Worm (Caenorhabditis elegans): ENCODE results near the gene angl-1.
A peak's percentile ranks its signal among the peaks of the same experiment; 100 is the strongest.

The angl-1 gene

ce11 chrV:2657682-2658081, 4.8 kb downstream of the angl-1 start (continued):
- TF ChIP-seq unc-62 (GFP tag; optimal IDR thresholded peaks at IDR 0.05) = no peak
- TF ChIP-seq fkh-4 (tag; optimal IDR thresholded peaks at IDR 0.05; ENCODE audit: borderline replicate concordance) = no peak
- no peak for TF ChIP-seq hpl-2 (GFP tag; optimal IDR thresholded peaks at IDR 0.05)
- TF ChIP-seq dpl-1 (GFP tag; optimal IDR thresholded peaks at IDR 0.05) = peak in 2 of 3 experiments; percentile 10 to 51
- TF ChIP-seq lir-3 (tag; optimal IDR thresholded peaks at IDR 0.05; ENCODE audit: poor library complexity) = no peak
- no peak for TF ChIP-seq mdl-1 (tag; optimal IDR thresholded peaks at IDR 0.05)
- TF ChIP-seq fos-1 (tag; optimal IDR thresholded peaks at IDR 0.05) = no peak
- TF ChIP-seq snu-23 (GFP tag; optimal IDR thresholded peaks at IDR 0.05) = peak; percentile 12
- TF ChIP-seq zag-1 (tag; optimal IDR thresholded peaks at IDR 0.05) = no peak
- TF ChIP-seq ceh-63 (GFP tag; optimal IDR thresholded peaks at IDR 0.05) = no peak
- TF ChIP-seq lsy-2 (tag; optimal IDR thresholded peaks at IDR 0.05) = peak; percentile 14 to 38
- TF ChIP-seq lin-15B (tag; optimal IDR thresholded peaks at IDR 0.05) = no peak
- no peak for TF ChIP-seq nhr-90 (tag; optimal IDR thresholded peaks at IDR 0.05; ENCODE audit: poor library complexity)
- no peak for TF ChIP-seq pqm-1 (tag; optimal IDR thresholded peaks at IDR 0.05)
- TF ChIP-seq nhr-11 (tag; optimal IDR thresholded peaks at IDR 0.05) = no peak
- peak; percentile 27 for TF ChIP-seq nhr-71 (tag; optimal IDR thresholded peaks at IDR 0.05)
- no peak for TF ChIP-seq rnt-1 (tag; optimal IDR thresholded peaks at IDR 0.05)

- TF ChIP-seq efl-1 (optimal IDR thresholded peaks at IDR 0.05) (no peak), efl-1 (GFP tag; optimal IDR thresholded peaks at IDR 0.05 in 1 of 2) (peak in 1 of 2 experiments; percentile 82), ceh-90 (tag; optimal IDR thresholded peaks at IDR 0.05) (no peak)
Measured at ce11 chrV:2660457-2660856, 7.6 kb downstream of the angl-1 start.

ce11 chrV:2664525-2665053, 11.7 kb downstream of the angl-1 start, which contains the start of gene ndx-2:
Gene ndx-2, minus strand, starts transcription at chrV:2665003.
- no peak for TF ChIP-seq skn-1 (tag; optimal IDR thresholded peaks at IDR 0.05)
- TF ChIP-seq lin-39 (tag; optimal IDR thresholded peaks at IDR 0.05) = no peak
- no peak for TF ChIP-seq vab-15 (tag; optimal IDR thresholded peaks at IDR 0.05)
- no peak for TF ChIP-seq nhr-84 (tag; optimal IDR thresholded peaks at IDR 0.05)
- TF ChIP-seq egl-27 (tag; optimal IDR thresholded peaks at IDR 0.05) = no peak
- no peak for TF ChIP-seq alr-1 (tag; optimal IDR thresholded peaks at IDR 0.05; ENCODE audit: borderline replicate concordance)

ce11 chrV:2666600-2666999, 13.7 kb downstream of the angl-1 start, which contains the start of gene W02G9.4:
Gene W02G9.4, plus strand, starts transcription at chrV:2666900.
- TF ChIP-seq nhr-20 (tag; optimal IDR thresholded peaks at IDR 0.05) (no peak), pag-3 (tag; optimal IDR thresholded peaks at IDR 0.05; ENCODE audit: borderline replicate concordance, insufficient read depth) (no peak)

- TF ChIP-seq efl-1 (optimal IDR thresholded peaks at IDR 0.05) = no peak
- TF ChIP-seq efl-1 (GFP tag; optimal IDR thresholded peaks at IDR 0.05 in 1 of 2) = peak in 1 of 2 experiments; percentile 50
- TF ChIP-seq dpl-1 (GFP tag; optimal IDR thresholded peaks at IDR 0.05) = no peak
Measured at ce11 chrV:2671155-2671554, 18.3 kb downstream of the angl-1 start, which contains the start of gene kel-8. Gene kel-8, plus strand, starts transcription at chrV:2671455.

- TF ChIP-seq nhr-19 (GFP tag; conservative IDR thresholded peaks at IDR 0.05) (peak; percentile 60), nhr-85 (tag) (peak; percentile 89), zip-4 (GFP tag; optimal IDR thresholded peaks at IDR 0.05) (no peak), ces-1 (GFP tag; optimal IDR thresholded peaks at IDR 0.05) (no peak), ztf-4 (tag; optimal IDR thresholded peaks at IDR 0.05) (peak; percentile 40), isw-1 (GFP tag; IDR thresholded peaks at IDR 0.05) (peak; percentile 70), fos-1 (tag; optimal IDR thresholded peaks at IDR 0.05) (peak; percentile 68), mep-1 (tag; optimal IDR thresholded peaks at IDR 0.05) (peak; percentile 89), elt-2 (tag; optimal IDR thresholded peaks at IDR 0.05) (peak; percentile 18), hlh-17 (GFP tag; optimal IDR thresholded peaks at IDR 0.05; ENCODE audit: borderline replicate concordance) (no peak), C16A3.4 (tag; optimal IDR thresholded peaks at IDR 0.05) (peak; percentile 89), zag-1 (tag; optimal IDR thresholded peaks at IDR 0.05) (no peak), skn-1 (tag; optimal IDR thresholded peaks at IDR 0.05) (peak; percentile 88), efl-1 (optimal IDR thresholded peaks at IDR 0.05) (peak; percentile 86 to 94), efl-1 (GFP tag; optimal IDR thresholded peaks at IDR 0.05 in 1 of 2) (peak; percentile 90 to 99), ets-5 (GFP tag; IDR thresholded peaks at IDR 0.05) (no peak), Y116A8C.19 (tag; optimal IDR thresholded peaks at IDR 0.05; ENCODE audit: borderline replicate concordance) (no peak), nhr-20 (tag; optimal IDR thresholded peaks at IDR 0.05) (peak; percentile 76), mef-2 (tag; optimal IDR thresholded peaks at IDR 0.05) (no peak), C04F5.9 (tag; optimal IDR thresholded peaks at IDR 0.05) (no peak)
Measured at ce11 chrV:2672603-2673002, 19.7 kb downstream of the angl-1 start, which contains the start of gene W02G9.3. Gene W02G9.3, plus strand, starts transcription at chrV:2672986.
